Worm (Caenorhabditis elegans): ENCODE results near the gene nspg-3.

nspg-3 gene

ce11 chrII:6091380-6091779 lies at the start of gene nspg-3, which contains the start of gene fbf-2:
Gene nspg-3 (plus strand): TSS chrII:6091767.
Gene fbf-2 (minus strand): TSS chrII:6091480.
- 0 out of 2 replicates have a peak, but pooled peaks have one; percentile 15 for TF ChIP-seq php-3 (GFP tag; IDR thresholded peaks at IDR 0.05)
- no peak for TF ChIP-seq daf-16 (GFP tag; optimal IDR thresholded peaks at IDR 0.05)
- peak; percentile 35 for TF ChIP-seq daf-16 (tag; optimal IDR thresholded peaks at IDR 0.05)
- no peak for TF ChIP-seq tag-97 (GFP tag; IDR thresholded peaks at IDR 0.05)
- TF ChIP-seq nhr-10 (tag; optimal IDR thresholded peaks at IDR 0.05): no peak

- TF ChIP-seq saeg-2 (GFP tag; IDR thresholded peaks at IDR 0.05): no peak
These were observed 48.4 kb upstream of the nspg-3 start, which contains the start of gene R12C12.10 for ce11 chrII:6043166-6043565. Gene R12C12.10 (minus strand): TSS chrII:6043266.

ce11 chrII:6045048-6045447 lies 46.5 kb upstream of the nspg-3 start, which contains the start of gene R12C12.5:
Gene R12C12.5 (minus strand): TSS chrII:6045148.
- TF ChIP-seq pqm-1 (tag; optimal IDR thresholded peaks at IDR 0.05) (no peak), dmd-8 (GFP tag; IDR thresholded peaks at IDR 0.05) (no peak), daf-12 (tag; optimal IDR thresholded peaks at IDR 0.05) (no peak), zag-1 (tag; optimal IDR thresholded peaks at IDR 0.05) (no peak), tag-97 (GFP tag; IDR thresholded peaks at IDR 0.05) (no peak)

- TF ChIP-seq lsy-2 (tag; optimal IDR thresholded peaks at IDR 0.05) (peak in 1 of 2 experiments; percentile 31), mes-2 (tag; optimal IDR thresholded peaks at IDR 0.05; ENCODE audit: poor library complexity, severe bottlenecking) (peak; percentile 56), sdz-12 (GFP tag; optimal IDR thresholded peaks at IDR 0.05) (no peak), aha-1 (tag) (peak; percentile 54), zfp-2 (tag; optimal IDR thresholded peaks at IDR 0.05) (no peak), unc-62 (GFP tag; optimal IDR thresholded peaks at IDR 0.05 in 1 of 2) (peak in 1 of 2 experiments; percentile 62), unc-62 (tag; optimal IDR thresholded peaks at IDR 0.05) (no peak), hmg-1.1 (GFP tag; IDR thresholded peaks at IDR 0.05) (peak; percentile 46; the same call in 1 of the 2 replicates), hlh-30 (tag; optimal IDR thresholded peaks at IDR 0.05; ENCODE audit: insufficient read depth) (peak; percentile 13), tra-1 (GFP tag; IDR thresholded peaks at IDR 0.05) (no peak)
These were observed 45.4 kb upstream of the nspg-3 start for ce11 chrII:6046023-6046631.

- no peak for TF ChIP-seq sdz-12 (GFP tag; optimal IDR thresholded peaks at IDR 0.05)
- no peak for TF ChIP-seq cey-2 (tag; optimal IDR thresholded peaks at IDR 0.05; ENCODE audit: borderline replicate concordance, insufficient read depth)
- TF ChIP-seq nhr-42 (GFP tag; IDR thresholded peaks at IDR 0.05): peak; percentile 71; the same call in 1 of the 2 replicates
- peak; percentile 32 for TF ChIP-seq pqm-1 (tag; optimal IDR thresholded peaks at IDR 0.05)
- no peak for TF ChIP-seq lin-15B (tag; optimal IDR thresholded peaks at IDR 0.05)
- peak in 1 of 2 experiments; percentile 92 for TF ChIP-seq lsy-2 (tag; optimal IDR thresholded peaks at IDR 0.05)
- TF ChIP-seq mxl-2 (GFP tag; conservative IDR thresholded peaks at IDR 0.05): no peak
- peak; percentile 76 for TF ChIP-seq dmd-9 (GFP tag; IDR thresholded peaks at IDR 0.05)
- no peak for TF ChIP-seq nhr-237 (tag; optimal IDR thresholded peaks at IDR 0.05)
- 0 out of 2 replicates have a peak, but pooled peaks have one; percentile 34 for TF ChIP-seq lin-29 (GFP tag; IDR thresholded peaks at IDR 0.05)
- TF ChIP-seq nhr-77 (tag; optimal IDR thresholded peaks at IDR 0.05): peak; percentile 32
- TF ChIP-seq ztf-7 (tag; optimal IDR thresholded peaks at IDR 0.05): peak; percentile 75
- peak; percentile 94 for TF ChIP-seq mes-2 (tag; optimal IDR thresholded peaks at IDR 0.05; ENCODE audit: poor library complexity, severe bottlenecking)
- peak; percentile 27 for TF ChIP-seq lir-3 (tag; optimal IDR thresholded peaks at IDR 0.05)
- TF ChIP-seq dpl-1 (GFP tag; optimal IDR thresholded peaks at IDR 0.05): peak; percentile 83
- TF ChIP-seq daf-16 (GFP tag; optimal IDR thresholded peaks at IDR 0.05): peak in 1 of 2 experiments; percentile 46
- peak; percentile 68 for TF ChIP-seq daf-16 (tag; optimal IDR thresholded peaks at IDR 0.05)
- TF ChIP-seq zip-2 (tag; optimal IDR thresholded peaks at IDR 0.05): peak; percentile 9
- peak; percentile 71 for TF ChIP-seq hlh-30 (tag; optimal IDR thresholded peaks at IDR 0.05; ENCODE audit: insufficient read depth)
- TF ChIP-seq T20F7.1 (GFP tag; optimal IDR thresholded peaks at IDR 0.05): peak; percentile 79
- peak; percentile 56 for TF ChIP-seq F37D6.2 (tag; optimal IDR thresholded peaks at IDR 0.05)
- peak; percentile 81 for TF ChIP-seq nhr-48 (tag; optimal IDR thresholded peaks at IDR 0.05)
- TF ChIP-seq nhr-28 (tag; optimal IDR thresholded peaks at IDR 0.05): peak; percentile 62
- TF ChIP-seq nhr-102 (tag; optimal IDR thresholded peaks at IDR 0.05): peak; percentile 86
- TF ChIP-seq rbr-2 (tag; optimal IDR thresholded peaks at IDR 0.05): peak; percentile 86
- no peak for TF ChIP-seq nhr-41 (GFP tag; IDR thresholded peaks at IDR 0.05)
- TF ChIP-seq F10B5.3 (tag; optimal IDR thresholded peaks at IDR 0.05): peak; percentile 75
- peak; percentile 79 for TF ChIP-seq dmd-6 (GFP tag; IDR thresholded peaks at IDR 0.05)
These were observed 43.9 kb upstream of the nspg-3 start, which contains the start of the genes R12C12.6 and ran-5 for ce11 chrII:6047639-6048159. Gene R12C12.6 (minus strand): TSS chrII:6047867. Gene ran-5 (plus strand): TSS chrII:6048109.
